Worm (Caenorhabditis elegans): Measurements from ENCODE around the gene evl-14.

The evl-14 gene

ce11 chrIII:4321399-4321798 lies 8.5 kb upstream of the evl-14 start, which contains the start of gene H38K22.7:
H38K22.7 (plus strand) TSS chrIII:4321699.
- no peak for TF ChIP-seq unc-62 (GFP tag; optimal IDR thresholded peaks at IDR 0.05)

- TF ChIP-seq unc-62 (GFP tag; optimal IDR thresholded peaks at IDR 0.05), result no peak
These were observed 7.2 kb upstream of the evl-14 start, which contains the start of gene H38K22.6 for ce11 chrIII:4320113-4320512. H38K22.6 (plus strand) TSS chrIII:4320413.

ce11 chrIII:4317065-4317752 lies 4.3 kb upstream of the evl-14 start, which contains the start of gene tag-131:
tag-131 (plus strand) TSS chrIII:4317702.
- TF ChIP-seq unc-62 (GFP tag; optimal IDR thresholded peaks at IDR 0.05), result no peak

ce11 chrIII:4314502-4314901 lies 1.6 kb upstream of the evl-14 start:
- no peak for TF ChIP-seq unc-62 (GFP tag; optimal IDR thresholded peaks at IDR 0.05)

ce11 chrIII:4309303-4309702 lies 3.6 kb downstream of the evl-14 start:
- TF ChIP-seq unc-62 (GFP tag; optimal IDR thresholded peaks at IDR 0.05), result no peak

ce11 chrIII:4302780-4303179 lies 10.1 kb downstream of the evl-14 start:
- no peak for TF ChIP-seq unc-62 (GFP tag; optimal IDR thresholded peaks at IDR 0.05)

- TF ChIP-seq unc-62 (GFP tag; optimal IDR thresholded peaks at IDR 0.05), result no peak
These were observed 10.6 kb downstream of the evl-14 start, which contains the start of gene R10E4.9 for ce11 chrIII:4302293-4302692. R10E4.9 (minus strand) TSS chrIII:4302393.

ce11 chrIII:4300989-4301498 lies 11.9 kb downstream of the evl-14 start, which contains the start of gene R10E4.11:
R10E4.11 (minus strand) TSS chrIII:4301039.
- no peak for TF ChIP-seq unc-62 (GFP tag; optimal IDR thresholded peaks at IDR 0.05)

ce11 chrIII:4294153-4294862 lies 18.6 kb downstream of the evl-14 start, which contains the start of the genes nth-1 and R10E4.7:
nth-1 (minus strand) TSS chrIII:4294253.
R10E4.7 (plus strand) TSS chrIII:4294812.
- TF ChIP-seq unc-62 (GFP tag; optimal IDR thresholded peaks at IDR 0.05), result no peak

ce11 chrIII:4293108-4293507 lies 19.8 kb downstream of the evl-14 start, which contains the start of gene R10E4.6:
R10E4.6 (plus strand) TSS chrIII:4293408.
- no peak for TF ChIP-seq unc-62 (GFP tag; optimal IDR thresholded peaks at IDR 0.05)

ce11 chrIII:4291216-4291691 lies 21.7 kb downstream of the evl-14 start, which contains the start of gene mcm-5:
mcm-5 (minus strand) TSS chrIII:4291266.
- TF ChIP-seq unc-62 (GFP tag; optimal IDR thresholded peaks at IDR 0.05), result no peak

- TF ChIP-seq unc-62 (GFP tag; optimal IDR thresholded peaks at IDR 0.05), result no peak
These were observed 23.0 kb downstream of the evl-14 start for ce11 chrIII:4289952-4290351.

ce11 chrIII:4287379-4287778 lies 25.5 kb downstream of the evl-14 start, which contains the start of gene R10E4.3:
R10E4.3 (minus strand) TSS chrIII:4287479.
- no peak for TF ChIP-seq unc-62 (GFP tag; optimal IDR thresholded peaks at IDR 0.05)

ce11 chrIII:4284732-4285165 lies 28.2 kb downstream of the evl-14 start:
- no peak for TF ChIP-seq unc-62 (GFP tag; optimal IDR thresholded peaks at IDR 0.05)

ce11 chrIII:4283175-4283574 lies 29.8 kb downstream of the evl-14 start:
- TF ChIP-seq unc-62 (GFP tag; optimal IDR thresholded peaks at IDR 0.05), result no peak
